Worm (Caenorhabditis elegans): Measurements from ENCODE around the gene C42D4.13.

DNA sequence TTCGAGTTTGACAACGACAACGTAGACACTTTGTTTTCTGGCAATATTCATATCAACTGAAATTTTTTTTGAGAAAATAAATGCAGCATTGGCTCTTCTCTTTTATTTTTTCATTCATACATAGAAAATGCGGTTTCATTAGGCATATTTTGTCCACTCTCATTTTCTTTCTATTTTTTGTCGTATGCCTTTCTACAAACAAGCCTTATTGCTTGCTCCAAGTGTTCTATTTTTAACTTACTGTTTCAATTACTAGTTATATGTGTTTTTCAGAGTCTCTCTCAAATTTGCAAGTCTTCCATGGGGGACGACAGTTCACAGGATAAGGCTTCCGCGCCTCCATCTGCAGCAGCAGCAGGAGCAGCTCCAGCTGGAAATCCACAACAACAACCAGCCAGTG, 18.0 kb upstream of the C42D4.13 start, which contains the start of gene kcc-1:
- TF ChIP-seq lir-1 (GFP tag; conservative IDR thresholded peaks at IDR 0.05) (no peak), dpl-1 (GFP tag; optimal IDR thresholded peaks at IDR 0.05) (no peak), unc-62 (GFP tag; optimal IDR thresholded peaks at IDR 0.05) (no peak), F33H1.4 (GFP tag; IDR thresholded peaks at IDR 0.05) (no peak), hlh-12 (tag; optimal IDR thresholded peaks at IDR 0.05) (no peak), hrde-1 (tag; optimal IDR thresholded peaks at IDR 0.05; ENCODE audit: borderline replicate concordance) (no peak)
